Worm (Caenorhabditis elegans) whole organism, mixed stage, embryonic: Measurements from ENCODE around the gene K11E4.1.

Experiments used
- elt-3 ChIP-seq: fragments of 150-350 bp; optimal IDR thresholded peaks from 2 replicates; lab custom pipeline; 2014; ENCODE audit warnings: missing biosample characterization, missing genetic modification characterization
- nhr-12 ChIP-seq: fragments of 150-350 bp; optimal IDR thresholded peaks from 2 replicates; lab custom pipeline; 2014; ENCODE audit warnings: missing biosample characterization, missing genetic modification characterization

DNA sequence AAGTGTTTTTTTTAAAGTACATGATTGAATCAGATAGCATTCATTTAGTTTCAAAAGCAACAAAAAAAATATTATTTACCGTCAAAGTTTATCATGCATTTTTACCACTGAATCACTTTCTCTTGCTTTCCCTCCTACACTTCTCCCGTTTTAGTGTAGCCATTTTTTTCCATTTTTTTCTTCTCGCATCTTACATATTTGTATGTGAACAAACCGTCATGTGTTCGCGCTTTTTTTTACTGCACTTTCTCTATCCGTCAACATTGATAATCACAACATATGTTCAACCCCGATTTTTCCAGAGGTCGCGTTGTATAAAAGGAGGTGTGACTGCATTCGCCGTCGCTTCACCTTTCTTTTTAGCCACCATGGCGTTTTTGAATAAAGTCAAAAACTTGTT, 37.1 kb upstream of the K11E4.1 start, which contains the start of gene gck-4:
- TF ChIP-seq nhr-12: no peak
- no peak for TF ChIP-seq elt-3 (tag; lab: Kevin White, UChicago)
